Worm (Caenorhabditis elegans) whole organism, early embryonic: ENCODE data around the gene snt-6.

Experiments used
- F13C5.2 ChIP-seq: sonication (generic microtip); optimal IDR thresholded peaks from 2 replicates; lab custom pipeline; 2017; ENCODE audit warnings: mild to moderate bottlenecking, missing genetic modification characterization, inconsistent platforms, missing compliant biosample characterization
- aly-1 ChIP-seq: sonication (generic microtip); optimal IDR thresholded peaks from 2 replicates; lab custom pipeline; 2016; ENCODE audit warnings: missing genetic modification characterization, missing compliant biosample characterization
- ets-7 ChIP-seq: sonication (generic microtip); optimal IDR thresholded peaks from 2 replicates; lab custom pipeline; 2016; ENCODE audit warnings: missing genotype, missing genetic modification characterization, missing compliant biosample characterization
- hmbx-1 ChIP-seq: sonication (generic microtip); optimal IDR thresholded peaks from 2 replicates; lab custom pipeline; 2016; ENCODE audit warnings: mild to moderate bottlenecking, missing genetic modification characterization, missing compliant biosample characterization
- sea-1 ChIP-seq: fragments of 200-800 bp; sonication (Bioruptor generic); conservative IDR thresholded peaks from 2 replicates; pipeline ENCODE4 v1.3.6; 2022; ENCODE audit warnings: missing genetic modification characterization, missing compliant biosample characterization
- tbx-11 ChIP-seq: fragments of 200-800 bp; sonication (Bioruptor generic); IDR thresholded peaks from 2 replicates; pipeline ENCODE4 v1.3.6; 2022; ENCODE audit warnings: missing genetic modification characterization, missing compliant biosample characterization
- tra-4 ChIP-seq: sonication (generic microtip); optimal IDR thresholded peaks from 2 replicates; lab custom pipeline; 2017; ENCODE audit warnings: missing genetic modification characterization, missing compliant biosample characterization

ce11 chrII:783532-783931, 33.5 kb upstream of the snt-6 start, which contains the start of gene Y39F10A.6:
- no peak for TF ChIP-seq hmbx-1
- TF ChIP-seq aly-1 (tag; lab: Kevin White, UChicago) = no peak
- TF ChIP-seq ets-7 (tag; lab: Kevin White, UChicago) = no peak
- TF ChIP-seq F13C5.2 (tag; lab: Kevin White, UChicago) = no peak
- TF ChIP-seq sea-1 (GFP tag; lab: Robert Waterston, UW) = no peak
- no peak for TF ChIP-seq tbx-11 (GFP tag; lab: Robert Waterston, UW)
- TF ChIP-seq tra-4 (tag; lab: Kevin White, UChicago) = no peak
